Fruit fly (Drosophila melanogaster) whole organism, embryonic: Measurements from ENCODE around the gene CG32797.
A peak's percentile ranks its signal among the peaks of the same experiment; 100 is the strongest.

Experiments
- Aef1 ChIP-seq: fragments of 200-800 bp; sonication (Bioruptor generic); IDR thresholded peaks from 3 replicates; pipeline ENCODE4 v1.3.6; 2022; ENCODE audit warnings: missing biosample characterization, missing genetic modification characterization
- CG11695 ChIP-seq: fragments of 200-800 bp; sonication (Bioruptor generic); IDR thresholded peaks from 3 replicates; pipeline ENCODE4 v1.3.6; 2022; ENCODE audit warnings: missing biosample characterization, missing genetic modification characterization
- CG1233 ChIP-seq: fragments of 200-800 bp; sonication (Bioruptor generic); optimal IDR thresholded peaks from 4 replicates; lab custom pipeline; 2018; ENCODE audit warnings: missing biosample characterization, mild to moderate bottlenecking, missing genetic modification characterization
- CG13424 ChIP-seq: fragments of 200-800 bp; sonication (Bioruptor generic); optimal IDR thresholded peaks from 2 replicates; lab custom pipeline; 2019; ENCODE audit warnings: missing biosample characterization, mild to moderate bottlenecking, missing genetic modification characterization, moderate library complexity
- CG14710 ChIP-seq: fragments of 200-800 bp; sonication (Bioruptor generic); optimal IDR thresholded peaks from 3 replicates; lab custom pipeline; 2019; ENCODE audit warnings: missing biosample characterization, mild to moderate bottlenecking, missing genetic modification characterization, moderate library complexity
- CG15269 ChIP-seq: fragments of 200-800 bp; sonication (Bioruptor generic); optimal IDR thresholded peaks from 2 replicates; lab custom pipeline; 2018; ENCODE audit warnings: missing biosample characterization, mild to moderate bottlenecking, missing genetic modification characterization, moderate library complexity
- CG17568 ChIP-seq: fragments of 200-800 bp; sonication (Bioruptor generic); optimal IDR thresholded peaks from 2 replicates; lab custom pipeline; 2018; ENCODE audit warnings: missing biosample characterization, mild to moderate bottlenecking, missing genetic modification characterization, moderate library complexity
- CG17829 ChIP-seq: fragments of 200-800 bp; optimal IDR thresholded peaks from 2 replicates; lab custom pipeline; 2019; ENCODE audit warnings: missing biosample characterization, mild to moderate bottlenecking, missing genetic modification characterization, moderate library complexity
- CG18764 ChIP-seq: fragments of 200-800 bp; sonication (Bioruptor generic); optimal IDR thresholded peaks from 3 replicates; lab custom pipeline; 2016; ENCODE audit warnings: missing biosample characterization, missing genetic modification characterization
- CG2202 ChIP-seq: fragments of 200-800 bp; sonication (Bioruptor generic); optimal IDR thresholded peaks from 2 replicates; lab custom pipeline; 2018; ENCODE audit warnings: missing biosample characterization, mild to moderate bottlenecking, missing genetic modification characterization
- CG30431 ChIP-seq: fragments of 200-800 bp; sonication (Bioruptor generic); optimal IDR thresholded peaks from 2 replicates; lab custom pipeline; 2017; ENCODE audit warnings: missing biosample characterization, missing genetic modification characterization
- CG33557 ChIP-seq: fragments of 200-800 bp; sonication (Bioruptor generic); optimal IDR thresholded peaks from 2 replicates; lab custom pipeline; 2019; ENCODE audit warnings: missing biosample characterization, mild to moderate bottlenecking, missing genetic modification characterization, moderate library complexity
- CG43689 ChIP-seq: fragments of 200-800 bp; sonication (Bioruptor generic); IDR thresholded peaks from 2 replicates; pipeline ENCODE4 v1.3.6; 2022; ENCODE audit warnings: missing biosample characterization, missing genetic modification characterization
- CG4617 ChIP-seq: fragments of 200-800 bp; sonication (Bioruptor generic); optimal IDR thresholded peaks from 3 replicates; lab custom pipeline; 2016; ENCODE audit warnings: missing biosample characterization, missing genetic modification characterization, borderline replicate concordance
- CG6689 ChIP-seq: fragments of 200-800 bp; sonication (Bioruptor generic); IDR thresholded peaks from 2 replicates; pipeline ENCODE4 v1.3.6; 2022; ENCODE audit warnings: missing biosample characterization, missing genetic modification characterization
- CG7357 ChIP-seq: fragments of 200-800 bp; sonication (Bioruptor generic); IDR thresholded peaks from 3 replicates; pipeline ENCODE4 v1.3.6; 2022; ENCODE audit warnings: missing biosample characterization, missing genetic modification characterization
- CG9437 ChIP-seq: fragments of 200-800 bp; sonication (Bioruptor generic); optimal IDR thresholded peaks from 2 replicates; lab custom pipeline; 2018; ENCODE audit warnings: missing biosample characterization, mild to moderate bottlenecking, missing genetic modification characterization
- D19A ChIP-seq: fragments of 200-800 bp; optimal IDR thresholded peaks from 3 replicates; lab custom pipeline; 2019; ENCODE audit warnings: missing biosample characterization, mild to moderate bottlenecking, missing genetic modification characterization, moderate library complexity
- Dref ChIP-seq: fragments of 200-800 bp; sonication (Bioruptor generic); IDR thresholded peaks from 2 replicates; pipeline ENCODE4 v1.3.6; 2022; ENCODE audit warnings: missing biosample characterization, missing genetic modification characterization
- Ets65A ChIP-seq: fragments of 200-800 bp; sonication (Bioruptor generic); peaks from one replicate; lab custom pipeline; 2016; ENCODE audit warnings: missing biosample characterization, missing genetic modification characterization
- HLHmδ ChIP-seq: fragments of 200-800 bp; sonication (Bioruptor generic); optimal IDR thresholded peaks from 2 replicates; lab custom pipeline; 2018; ENCODE audit warnings: missing biosample characterization, mild to moderate bottlenecking, missing genetic modification characterization, moderate library complexity
- NfI ChIP-seq: fragments of 200-800 bp; sonication (Bioruptor generic); optimal IDR thresholded peaks from 3 replicates; lab custom pipeline; 2018; ENCODE audit warnings: missing biosample characterization, mild to moderate bottlenecking, missing genetic modification characterization, moderate library complexity
- Ptx1 ChIP-seq: fragments of 200-800 bp; sonication (Bioruptor generic); IDR thresholded peaks from 2 replicates; pipeline ENCODE4 v1.3.6; 2022; ENCODE audit warnings: missing biosample characterization, missing genetic modification characterization
- Spps ChIP-seq: fragments of 200-800 bp; sonication (Bioruptor generic); optimal IDR thresholded peaks from 2 replicates; lab custom pipeline; 2018; ENCODE audit warnings: missing biosample characterization, mild to moderate bottlenecking, missing genetic modification characterization
- Trl ChIP-seq, 3 experiments: fragments of >200 bp in 2 of 3; fragments of 200-800 bp in 1 of 3; sonication (Bioruptor generic) in 1 of 3; optimal IDR thresholded peaks; 2 replicates in 1 of 3; 3 replicates in 2 of 3; lab custom pipeline; 2016 to 2017; ENCODE audit warnings: missing biosample characterization in 1 of 3, missing genetic modification characterization in 1 of 3
- Xrp1 ChIP-seq: fragments of 200-800 bp; sonication (Bioruptor generic); IDR thresholded peaks from 2 replicates; pipeline ENCODE4 v1.3.6; 2022; ENCODE audit warnings: missing biosample characterization, missing genetic modification characterization
- ara ChIP-seq: fragments of 200-800 bp; sonication (Bioruptor generic); IDR thresholded peaks from 2 replicates; pipeline ENCODE4 v1.3.6; 2022; ENCODE audit warnings: missing biosample characterization, missing genetic modification characterization
- chn ChIP-seq: fragments of 200-800 bp; sonication (Bioruptor generic); optimal IDR thresholded peaks from 2 replicates; lab custom pipeline; 2016; ENCODE audit warnings: missing biosample characterization, missing genetic modification characterization
- crol ChIP-seq: fragments of 200-800 bp; sonication (Bioruptor generic); IDR thresholded peaks from 2 replicates; pipeline ENCODE4 v1.3.6; 2022; ENCODE audit warnings: missing biosample characterization, missing genetic modification characterization
- dmrt99B ChIP-seq: fragments of 200-800 bp; sonication (Bioruptor generic); optimal IDR thresholded peaks from 2 replicates; lab custom pipeline; 2018; ENCODE audit warnings: missing biosample characterization, mild to moderate bottlenecking, missing genetic modification characterization, moderate library complexity
- ems ChIP-seq: fragments of 200-800 bp; sonication (Bioruptor generic); optimal IDR thresholded peaks from 3 replicates; lab custom pipeline; 2016; ENCODE audit warnings: missing biosample characterization, missing genetic modification characterization
- ftz-f1 ChIP-seq: fragments of 200-800 bp; sonication (Bioruptor generic); optimal IDR thresholded peaks from 2 replicates; lab custom pipeline; 2016; ENCODE audit warnings: missing biosample characterization, missing genetic modification characterization
- hkb ChIP-seq, 2 experiments: fragments of 200-800 bp in 1 of 2; fragments of >200 bp in 1 of 2; sonication (Bioruptor generic) in 1 of 2; IDR thresholded peaks in 1 of 2; optimal IDR thresholded peaks in 1 of 2; 2 replicates each; pipeline versions ENCODE4 v1.3.6 to Lab custom; 2017 to 2022; ENCODE audit warnings: missing biosample characterization in 1 of 2, missing genetic modification characterization in 1 of 2
- lab ChIP-seq: fragments of 200-800 bp; sonication (Bioruptor generic); optimal IDR thresholded peaks from 3 replicates; lab custom pipeline; 2017; ENCODE audit warnings: missing biosample characterization, missing genetic modification characterization, mild to moderate bottlenecking, moderate library complexity, missing genetic modification reagents
- lmd ChIP-seq: fragments of 200-800 bp; sonication (Bioruptor generic); IDR thresholded peaks from 2 replicates; pipeline ENCODE4 v1.3.6; 2022; ENCODE audit warnings: missing biosample characterization, missing genetic modification characterization
- lola ChIP-seq, 3 experiments: fragments of >200 bp in 2 of 3; fragments of 200-800 bp in 1 of 3; sonication (Bioruptor generic) in 1 of 3; optimal IDR thresholded peaks; 2 replicates each; lab custom pipeline; 2017 to 2019; ENCODE audit warnings: missing biosample characterization in 3 of 3, missing genetic modification characterization in 3 of 3, mild to moderate bottlenecking in 1 of 3, moderate library complexity in 1 of 3
- nmo ChIP-seq: fragments of 200-800 bp; sonication (Bioruptor generic); optimal IDR thresholded peaks from 2 replicates; lab custom pipeline; 2018; ENCODE audit warnings: missing biosample characterization, mild to moderate bottlenecking, missing genetic modification characterization, moderate library complexity
- org-1 ChIP-seq: fragments of 200-800 bp; sonication (Bioruptor generic); optimal IDR thresholded peaks from 2 replicates; lab custom pipeline; 2017; ENCODE audit warnings: missing biosample characterization, missing genetic modification characterization
- prd ChIP-seq, 3 experiments: fragments of >200 bp in 2 of 3; fragments of 200-800 bp in 1 of 3; sonication (Bioruptor generic) in 1 of 3; optimal IDR thresholded peaks in 2 of 3; IDR thresholded peaks in 1 of 3; 2 replicates in 2 of 3; 3 replicates in 1 of 3; pipeline versions ENCODE4 v1.3.6 to Lab custom; 2017 to 2022; ENCODE audit warnings: missing biosample characterization in 1 of 3, missing genetic modification characterization in 1 of 3
- row ChIP-seq: fragments of 200-800 bp; sonication (Bioruptor generic); IDR thresholded peaks from 3 replicates; pipeline ENCODE4 v1.3.6; 2022; ENCODE audit warnings: missing biosample characterization, missing genetic modification characterization
- sc ChIP-seq, 3 experiments: fragments of >200 bp in 2 of 3; fragments of 200-800 bp in 1 of 3; sonication (Bioruptor generic) in 1 of 3; optimal IDR thresholded peaks; 2 replicates in 2 of 3; 3 replicates in 1 of 3; lab custom pipeline; 2017; ENCODE audit warnings: mild to moderate bottlenecking in 1 of 3, missing biosample characterization in 1 of 3, missing genetic modification characterization in 1 of 3, missing genetic modification reagents in 1 of 3
- sisA ChIP-seq: fragments of 200-800 bp; sonication (Bioruptor generic); IDR thresholded peaks from 2 replicates; pipeline ENCODE4 v1.3.6; 2022; ENCODE audit warnings: missing biosample characterization, missing genetic modification characterization
- tap ChIP-seq: fragments of 200-800 bp; optimal IDR thresholded peaks from 3 replicates; lab custom pipeline; 2019; ENCODE audit warnings: missing biosample characterization, mild to moderate bottlenecking, missing genetic modification characterization, moderate library complexity
- unpg ChIP-seq: fragments of 200-800 bp; sonication (Bioruptor generic); optimal IDR thresholded peaks from 3 replicates; lab custom pipeline; 2018; ENCODE audit warnings: missing biosample characterization, mild to moderate bottlenecking, missing genetic modification characterization, moderate library complexity
- vvl ChIP-seq: fragments of 200-800 bp; sonication (Bioruptor generic); IDR thresholded peaks from 2 replicates; pipeline ENCODE4 v1.3.6; 2022; ENCODE audit warnings: missing biosample characterization, missing genetic modification characterization
- zfh1 ChIP-seq: fragments of 200-800 bp; sonication (Bioruptor generic); IDR thresholded peaks from 3 replicates; pipeline ENCODE4 v1.3.6; 2022; ENCODE audit warnings: missing biosample characterization, missing genetic modification characterization

CG32797 gene

DNA sequence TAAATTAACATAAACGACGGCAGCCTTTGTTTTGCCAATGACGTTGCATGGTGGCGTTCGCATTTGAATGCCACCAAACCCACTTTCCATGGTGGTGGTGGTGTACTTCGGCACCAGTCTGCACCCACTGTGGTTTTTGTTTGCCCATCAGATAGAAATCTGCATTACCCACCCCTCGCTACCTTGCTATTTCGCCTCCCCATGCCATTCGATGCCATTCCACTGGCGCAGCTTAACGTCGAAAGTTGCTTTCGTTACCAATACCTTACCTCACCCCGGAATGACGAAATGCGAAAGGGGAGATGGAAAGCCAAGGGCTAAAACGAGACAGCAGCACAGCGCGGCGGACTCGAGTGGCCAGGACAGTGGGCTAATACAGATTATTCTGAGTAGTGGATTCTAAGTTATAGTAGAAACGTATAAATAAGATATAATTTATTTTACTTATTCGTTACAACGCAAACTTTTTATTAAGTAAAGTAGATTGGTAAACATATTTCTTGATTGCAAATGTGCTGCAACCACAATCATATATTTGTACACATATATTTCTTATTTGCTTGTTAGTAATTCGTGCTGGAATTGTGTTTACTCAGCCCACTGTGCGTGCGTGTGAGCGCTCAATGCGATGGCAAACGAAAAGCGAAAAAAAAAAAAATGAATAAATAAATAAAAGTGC lies 29.3 kb downstream of the CG32797 start (continued):
- TF ChIP-seq CG13424 (tag; lab: Kevin White, UChicago) (peak; percentile 52), ftz-f1 (no peak), ara (GFP tag; lab: Robert Waterston, UW) (peak; percentile 40; the same call in 1 of the 2 replicates), row (peak; percentile 78), sisA (0 out of 2 replicates have a peak, but pooled peaks have one; percentile 48), crol (0 out of 2 replicates have a peak, but pooled peaks have one; percentile 40), tap (tag; lab: Kevin White, UChicago) (peak; percentile 28), HLHmδ (GFP tag; lab: Kevin White, UChicago) (no peak), Dref (GFP tag; lab: Robert Waterston, UW) (no peak), sc (optimal IDR thresholded peaks at IDR 0.05; lab: Kevin White, UChicago) (no peak), sc (GFP tag; optimal IDR thresholded peaks at IDR 0.05; lab: Kevin White, UChicago) (peak; percentile 45), unpg (GFP tag; lab: Kevin White, UChicago) (peak; percentile 69), D19A (tag; lab: Kevin White, UChicago) (peak; percentile 58), ems (GFP tag; lab: Kevin White, UChicago) (peak; percentile 1), CG11695 (GFP tag; lab: Robert Waterston, UW) (0 out of 3 replicates have a peak, but pooled peaks have one; percentile 43), Xrp1 (GFP tag; lab: Robert Waterston, UW) (peak; percentile 72), Ptx1 (GFP tag; lab: Robert Waterston, UW) (peak; percentile 49; the same call in 1 of the 2 replicates), dmrt99B (tag; lab: Kevin White, UChicago) (peak; percentile 77), nmo (peak; percentile 77), CG17568 (peak; percentile 6), lmd (GFP tag; lab: Robert Waterston, UW) (peak; percentile 29; the same call in 1 of the 2 replicates), CG7357 (0 out of 3 replicates have a peak, but pooled peaks have one; percentile 15), NfI (GFP tag; lab: Kevin White, UChicago) (peak; percentile 4), CG43689 (GFP tag; lab: Robert Waterston, UW) (no peak), CG30431 (GFP tag; lab: Kevin White, UChicago) (peak; percentile 9), CG9437 (GFP tag; lab: Kevin White, UChicago) (peak; percentile 14), Aef1 (no peak), CG17829 (tag; lab: Kevin White, UChicago) (peak; percentile 60), CG4617 (GFP tag; lab: Kevin White, UChicago) (no peak), chn (GFP tag; lab: Kevin White, UChicago) (no peak), vvl (GFP tag; lab: Robert Waterston, UW) (peak; percentile 37; the same call in 1 of the 2 replicates), CG18764 (GFP tag; lab: Kevin White, UChicago) (peak; percentile 34), CG2202 (peak; percentile 42), CG15269 (tag; lab: Kevin White, UChicago) (peak; percentile 44), CG14710 (tag; lab: Kevin White, UChicago) (peak; percentile 57), Trl (optimal IDR thresholded peaks at IDR 0.05; lab: Kevin White, UChicago) (no peak), Trl (GFP tag; optimal IDR thresholded peaks at IDR 0.05; lab: Kevin White, UChicago) (no peak), CG6689 (peak; percentile 55; the same call in 1 of the 2 replicates), Ets65A (GFP tag; lab: Kevin White, UChicago) (peak; percentile 75), lab (GFP tag; lab: Kevin White, UChicago) (peak; percentile 53), CG33557 (GFP tag; lab: Kevin White, UChicago) (peak; percentile 58), prd (optimal IDR thresholded peaks at IDR 0.05; lab: Kevin White, UChicago) (no peak), prd (GFP tag; IDR thresholded peaks at IDR 0.05; lab: Robert Waterston, UW) (peak; percentile 63; the same call in 2 of the 3 replicates), hkb (optimal IDR thresholded peaks at IDR 0.05; lab: Kevin White, UChicago) (no peak), hkb (GFP tag; IDR thresholded peaks at IDR 0.05; lab: Robert Waterston, UW) (peak; percentile 32; the same call in 1 of the 2 replicates), Spps (tag; lab: Kevin White, UChicago) (peak; percentile 36), lola (GFP tag; optimal IDR thresholded peaks at IDR 0.05; lab: Kevin White, UChicago) (peak in 1 of 3 experiments; percentile 64), CG1233 (peak; percentile 7), org-1 (peak; percentile 20), zfh1 (GFP tag; lab: Robert Waterston, UW) (peak; percentile 63; the same call in 2 of the 3 replicates)
